Fruit fly (Drosophila melanogaster): ENCODE data around the gene CG15824.

The CG15824 gene

DNA sequence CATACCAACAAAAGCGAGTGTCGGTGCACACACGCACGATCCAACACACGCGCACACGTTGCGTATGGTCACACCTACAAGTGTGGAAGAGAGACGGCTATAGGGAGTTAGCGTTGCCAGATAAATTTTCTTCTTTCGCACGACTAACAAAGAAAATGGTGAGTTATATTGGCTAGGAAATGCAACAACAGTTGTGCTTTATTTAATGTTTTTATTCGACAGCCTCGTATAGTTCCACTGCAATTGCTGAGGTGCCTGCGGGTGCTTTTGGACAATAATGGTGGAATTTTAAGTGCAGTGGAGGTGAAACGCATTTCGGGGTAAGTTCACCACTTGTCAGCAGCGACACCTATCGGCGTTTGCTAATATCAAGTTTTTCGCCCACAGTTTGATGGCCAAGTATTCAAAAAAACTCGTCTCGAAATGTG is 13.5 kb downstream of the CG15824 start:
- TF ChIP-seq CG15514 (GFP tag; optimal IDR thresholded peaks at IDR 0.05) (peak; percentile 69), CG17612 (GFP tag; IDR thresholded peaks at IDR 0.05) (no peak), z (GFP tag; IDR thresholded peaks at IDR 0.05) (no peak), CG4404 (GFP tag; IDR thresholded peaks at IDR 0.05) (no peak), CG6272 (GFP tag; IDR thresholded peaks at IDR 0.05) (no peak), CG2116 (GFP tag; optimal IDR thresholded peaks at IDR 0.05) (no peak), sens (GFP tag) (peak; percentile 35), ab (GFP tag; optimal IDR thresholded peaks at IDR 0.05) (no peak), en (GFP tag; optimal IDR thresholded peaks at IDR 0.05) (no peak), gsb-n (tag; optimal IDR thresholded peaks at IDR 0.05) (no peak), Max (GFP tag; optimal IDR thresholded peaks at IDR 0.05) (no peak), dan (GFP tag; IDR thresholded peaks at IDR 0.05) (no peak), Atf-2 (GFP tag; optimal IDR thresholded peaks at IDR 0.05) (no peak), CG3995 (GFP tag; optimal IDR thresholded peaks at IDR 0.05) (no peak), CG9215 (GFP tag; IDR thresholded peaks at IDR 0.05) (no peak), al (GFP tag; IDR thresholded peaks at IDR 0.05) (no peak), gro (GFP tag; optimal IDR thresholded peaks at IDR 0.05) (no peak), CG10267 (tag; optimal IDR thresholded peaks at IDR 0.05) (peak; percentile 12), Hr39 (optimal IDR thresholded peaks at IDR 0.05) (no peak), CG6175 (GFP tag; IDR thresholded peaks at IDR 0.05) (no peak), Xrp1 (GFP tag; IDR thresholded peaks at IDR 0.05) (no peak), pzg (GFP tag; optimal IDR thresholded peaks at IDR 0.05) (peak; percentile 65), fd3F (GFP tag; optimal IDR thresholded peaks at IDR 0.05) (no peak), CG30403 (GFP tag; optimal IDR thresholded peaks at IDR 0.05) (no peak), sna (GFP tag; IDR thresholded peaks at IDR 0.05; ENCODE audit: partially characterized antibody) (no peak), CG17361 (GFP tag; IDR thresholded peaks at IDR 0.05) (no peak), CG16813 (GFP tag; IDR thresholded peaks at IDR 0.05; ENCODE audit: partially characterized antibody) (peak; percentile 10; the same call in 1 of the 3 replicates), gcm (GFP tag; optimal IDR thresholded peaks at IDR 0.05) (no peak), CG17328 (GFP tag; IDR thresholded peaks at IDR 0.05) (no peak), Meics (GFP tag; optimal IDR thresholded peaks at IDR 0.05) (no peak), CG6813 (GFP tag; optimal IDR thresholded peaks at IDR 0.05) (no peak), CG10321 (GFP tag; IDR thresholded peaks at IDR 0.05) (peak; percentile 87), Poxn (GFP tag; IDR thresholded peaks at IDR 0.05) (no peak), tx (GFP tag; optimal IDR thresholded peaks at IDR 0.05) (no peak), hkb (optimal IDR thresholded peaks at IDR 0.05) (no peak), hkb (GFP tag; IDR thresholded peaks at IDR 0.05) (no peak), abd-A (tag; optimal IDR thresholded peaks at IDR 0.05) (no peak), zf30C (GFP tag; optimal IDR thresholded peaks at IDR 0.05) (no peak), CG17829 (tag; optimal IDR thresholded peaks at IDR 0.05) (no peak), CG10462 (GFP tag; optimal IDR thresholded peaks at IDR 0.05) (no peak), bab2 (GFP tag; optimal IDR thresholded peaks at IDR 0.05) (peak; percentile 7), CG2120 (GFP tag; optimal IDR thresholded peaks at IDR 0.05) (peak; percentile 10), dmrt99B (tag; optimal IDR thresholded peaks at IDR 0.05) (no peak), CG10366 (GFP tag; IDR thresholded peaks at IDR 0.05) (no peak), ftz-f1 (GFP tag; optimal IDR thresholded peaks at IDR 0.05) (peak; percentile 30), CG10979 (tag; optimal IDR thresholded peaks at IDR 0.05) (no peak), CG12769 (tag; optimal IDR thresholded peaks at IDR 0.05) (peak; percentile 53), CTCF (GFP tag; optimal IDR thresholded peaks at IDR 0.05) (peak; percentile 96), CG11398 (GFP tag; optimal IDR thresholded peaks at IDR 0.05) (no peak), CG8388 (GFP tag; optimal IDR thresholded peaks at IDR 0.05) (peak; percentile 22), Trl (optimal IDR thresholded peaks at IDR 0.05) (no peak), Trl (GFP tag; optimal IDR thresholded peaks at IDR 0.05) (no peak), CG7928 (GFP tag; optimal IDR thresholded peaks at IDR 0.05) (no peak), Awh (GFP tag; IDR thresholded peaks at IDR 0.05) (no peak)
